Fruit fly (Drosophila melanogaster): Measurements from ENCODE around the gene CG4229.
A peak's percentile ranks its signal among the peaks of the same experiment; 100 is the strongest.

CG4229 gene

dm6 chr3L:16587994-16588622, 31.5 kb downstream of the CG4229 start (continued):
- peak; percentile 52 for TF ChIP-seq Sry-β (GFP tag; optimal IDR thresholded peaks at IDR 0.05)
- no peak for TF ChIP-seq CG8359 (GFP tag; optimal IDR thresholded peaks at IDR 0.05; ENCODE audit: borderline replicate concordance)
- TF ChIP-seq NFAT (GFP tag; IDR thresholded peaks at IDR 0.05) = peak; percentile 75
- TF ChIP-seq CG17802 (tag; optimal IDR thresholded peaks at IDR 0.05) = peak; percentile 64
- TF ChIP-seq so (GFP tag; IDR thresholded peaks at IDR 0.05) = 0 out of 3 replicates have a peak, but pooled peaks have one; percentile 43
- peak; percentile 39; the same call in 2 of the 3 replicates for TF ChIP-seq CG14050 (GFP tag; IDR thresholded peaks at IDR 0.05)
- peak; percentile 25 for TF ChIP-seq trh (GFP tag; optimal IDR thresholded peaks at IDR 0.05)
- TF ChIP-seq tgo (GFP tag; IDR thresholded peaks at IDR 0.05) = peak; percentile 28; the same call in 1 of the 3 replicates
- peak; percentile 66 for TF ChIP-seq bcd (GFP tag; optimal IDR thresholded peaks at IDR 0.05)
- TF ChIP-seq fru (optimal IDR thresholded peaks at IDR 0.05) = no peak
- peak; percentile 41 for TF ChIP-seq tx (GFP tag; optimal IDR thresholded peaks at IDR 0.05)
- peak; percentile 47; the same call in 1 of the 2 replicates for TF ChIP-seq ap (GFP tag; IDR thresholded peaks at IDR 0.05)
- peak; percentile 12 for TF ChIP-seq Six4 (GFP tag; optimal IDR thresholded peaks at IDR 0.05)
- TF ChIP-seq abd-A (tag; optimal IDR thresholded peaks at IDR 0.05) = no peak
- TF ChIP-seq ham (GFP tag; IDR thresholded peaks at IDR 0.05) = no peak
- peak; percentile 89 for TF ChIP-seq CG17186 (GFP tag; optimal IDR thresholded peaks at IDR 0.05)
- TF ChIP-seq peb (GFP tag; IDR thresholded peaks at IDR 0.05) = no peak
- 0 out of 2 replicates have a peak, but pooled peaks have one; percentile 35 for TF ChIP-seq cas (GFP tag; IDR thresholded peaks at IDR 0.05)
- TF ChIP-seq her (GFP tag; optimal IDR thresholded peaks at IDR 0.05) = no peak
- TF ChIP-seq ssp (GFP tag; IDR thresholded peaks at IDR 0.05) = peak; percentile 44; the same call in 1 of the 2 replicates
- no peak for TF ChIP-seq Nf-YB (GFP tag; optimal IDR thresholded peaks at IDR 0.05)
- no peak for TF ChIP-seq croc (GFP tag; conservative IDR thresholded peaks at IDR 0.05)
- TF ChIP-seq CG34376 (GFP tag; optimal IDR thresholded peaks at IDR 0.05) = peak; percentile 31
- no peak for TF ChIP-seq CG6813 (GFP tag; optimal IDR thresholded peaks at IDR 0.05)
- TF ChIP-seq CG12942 (GFP tag; optimal IDR thresholded peaks at IDR 0.05) = peak; percentile 39
- TF ChIP-seq Camta (GFP tag; optimal IDR thresholded peaks at IDR 0.05) = peak; percentile 59
- peak; percentile 36; the same call in 1 of the 2 replicates for TF ChIP-seq CG4360 (GFP tag; IDR thresholded peaks at IDR 0.05)
- TF ChIP-seq maf-S (GFP tag; optimal IDR thresholded peaks at IDR 0.05) = peak; percentile 8
- no peak for TF ChIP-seq CG10321 (GFP tag; IDR thresholded peaks at IDR 0.05)
- no peak for TF ChIP-seq ara (GFP tag; IDR thresholded peaks at IDR 0.05)
- TF ChIP-seq Rx (GFP tag; IDR thresholded peaks at IDR 0.05) = no peak
- TF ChIP-seq org-1 (GFP tag; optimal IDR thresholded peaks at IDR 0.05) = no peak
- peak; percentile 63 for TF ChIP-seq PHDP (tag; optimal IDR thresholded peaks at IDR 0.05)
- peak; percentile 53 for TF ChIP-seq CG10267 (tag; optimal IDR thresholded peaks at IDR 0.05)
- peak; percentile 71 for TF ChIP-seq lilli (GFP tag; optimal IDR thresholded peaks at IDR 0.05)
- TF ChIP-seq CG11696 (GFP tag; IDR thresholded peaks at IDR 0.05) = no peak
- peak; percentile 87 for TF ChIP-seq CG9932 (GFP tag; IDR thresholded peaks at IDR 0.05)
- TF ChIP-seq E2f2 (GFP tag; IDR thresholded peaks at IDR 0.05) = peak; percentile 47
- TF ChIP-seq CG1647 (GFP tag; optimal IDR thresholded peaks at IDR 0.05) = peak; percentile 40
- TF ChIP-seq twi (tag; optimal IDR thresholded peaks at IDR 0.05) = peak; percentile 31
- peak; percentile 94 for TF ChIP-seq CG13287 (GFP tag; IDR thresholded peaks at IDR 0.05; ENCODE audit: partially characterized antibody)
- peak; percentile 78 for TF ChIP-seq hkb (optimal IDR thresholded peaks at IDR 0.05)
- peak; percentile 51 for TF ChIP-seq hkb (GFP tag; IDR thresholded peaks at IDR 0.05)
- TF ChIP-seq Bgb (GFP tag; IDR thresholded peaks at IDR 0.05; ENCODE audit: partially characterized antibody) = peak; percentile 90
- no peak for TF ChIP-seq ab (GFP tag; optimal IDR thresholded peaks at IDR 0.05)
- TF ChIP-seq grau (tag; optimal IDR thresholded peaks at IDR 0.05) = peak; percentile 63
- TF ChIP-seq slbo (GFP tag; IDR thresholded peaks at IDR 0.05) = peak; percentile 81
- TF ChIP-seq Trl (optimal IDR thresholded peaks at IDR 0.05) = no peak
- TF ChIP-seq Trl (GFP tag; optimal IDR thresholded peaks at IDR 0.05) = peak; percentile 42
- no peak for TF ChIP-seq jigr1 (GFP tag; IDR thresholded peaks at IDR 0.05)
- TF ChIP-seq dysf (GFP tag; IDR thresholded peaks at IDR 0.05) = peak; percentile 62; the same call in 1 of the 3 replicates
- TF ChIP-seq seq (GFP tag; IDR thresholded peaks at IDR 0.05) = no peak
